In genomic region chr3L:18795056-18795841, dm6 we compare ENCODE assay signal across 1 fruit fly cellular context.
TF ChIP-seq lines count a peak whose summit lies in the region.

No protein-coding gene starts in this region.

TF ChIP-seq in whole organism, embryonic, 481 proteins besides CTCF, POLR2A, EP300 and RAD21 (continued from another document and continues in another):
- TF ChIP-seq E2f1 (GFP tag; IDR thresholded peaks at IDR 0.05; lab: Robert Waterston, UW) (no peak), Hsf (GFP tag; optimal IDR thresholded peaks at IDR 0.05; lab: Kevin White, UChicago) (no peak), hb (GFP tag; IDR thresholded peaks at IDR 0.05; lab: Robert Waterston, UW; ENCODE audit: partially characterized antibody) (no peak), CG2712 (tag; optimal IDR thresholded peaks at IDR 0.05; lab: Kevin White, UChicago) (peak; percentile 54), CG18764 (GFP tag; optimal IDR thresholded peaks at IDR 0.05; lab: Kevin White, UChicago) (no peak), HmgD (GFP tag; optimal IDR thresholded peaks at IDR 0.05; lab: Kevin White, UChicago) (no peak), ash1 (GFP tag; optimal IDR thresholded peaks at IDR 0.05; lab: Kevin White, UChicago) (no peak), CG1647 (GFP tag; optimal IDR thresholded peaks at IDR 0.05; lab: Kevin White, UChicago) (no peak), CG8359 (GFP tag; optimal IDR thresholded peaks at IDR 0.05; lab: Kevin White, UChicago; ENCODE audit: borderline replicate concordance) (no peak), oc (tag; optimal IDR thresholded peaks at IDR 0.05; lab: Kevin White, UChicago) (no peak), GATAe (GFP tag; conservative IDR thresholded peaks at IDR 0.05; lab: Robert Waterston, UW) (no peak), NK7.1 (GFP tag; optimal IDR thresholded peaks at IDR 0.05; lab: Kevin White, UChicago) (no peak), btn (GFP tag; optimal IDR thresholded peaks at IDR 0.05; lab: Kevin White, UChicago) (no peak), CG9876 (GFP tag; optimal IDR thresholded peaks at IDR 0.05; lab: Kevin White, UChicago) (no peak), jigr1 (GFP tag; IDR thresholded peaks at IDR 0.05; lab: Robert Waterston, UW) (no peak), pho (GFP tag; optimal IDR thresholded peaks at IDR 0.05; lab: Kevin White, UChicago) (no peak), CG8478 (optimal IDR thresholded peaks at IDR 0.05; lab: Kevin White, UChicago) (no peak), CG8944 (GFP tag; optimal IDR thresholded peaks at IDR 0.05; lab: Kevin White, UChicago) (no peak), CG4404 (GFP tag; IDR thresholded peaks at IDR 0.05; lab: Robert Waterston, UW) (no peak), Sox102F (GFP tag; optimal IDR thresholded peaks at IDR 0.05; lab: Kevin White, UChicago) (peak; percentile 45), CG10431 (GFP tag; optimal IDR thresholded peaks at IDR 0.05; lab: Kevin White, UChicago) (no peak), CG10654 (GFP tag; optimal IDR thresholded peaks at IDR 0.05; lab: Kevin White, UChicago) (no peak), CkIIα-i1 (GFP tag; IDR thresholded peaks at IDR 0.05; lab: Robert Waterston, UW) (no peak), CG5953 (GFP tag; IDR thresholded peaks at IDR 0.05; lab: Robert Waterston, UW) (no peak), CG12391 (tag; optimal IDR thresholded peaks at IDR 0.05; lab: Kevin White, UChicago) (peak; percentile 59), CG17802 (tag; optimal IDR thresholded peaks at IDR 0.05; lab: Kevin White, UChicago) (no peak), CG2678 (tag; optimal IDR thresholded peaks at IDR 0.05; lab: Kevin White, UChicago) (peak; percentile 58), Tbp (GFP tag; optimal IDR thresholded peaks at IDR 0.05; lab: Kevin White, UChicago) (no peak), CG10462 (GFP tag; optimal IDR thresholded peaks at IDR 0.05; lab: Kevin White, UChicago) (no peak), PHDP (tag; optimal IDR thresholded peaks at IDR 0.05; lab: Kevin White, UChicago) (no peak), CG15073 (GFP tag; optimal IDR thresholded peaks at IDR 0.05; lab: Kevin White, UChicago) (no peak), dm (GFP tag; optimal IDR thresholded peaks at IDR 0.05; lab: Kevin White, UChicago) (no peak), CG12942 (GFP tag; optimal IDR thresholded peaks at IDR 0.05; lab: Kevin White, UChicago) (no peak), luna (GFP tag; optimal IDR thresholded peaks at IDR 0.05; lab: Kevin White, UChicago) (no peak), CG3726 (GFP tag; IDR thresholded peaks at IDR 0.05; lab: Robert Waterston, UW) (no peak), CG4820 (GFP tag; optimal IDR thresholded peaks at IDR 0.05; lab: Kevin White, UChicago) (no peak), Opbp (GFP tag; IDR thresholded peaks at IDR 0.05; lab: Robert Waterston, UW; ENCODE audit: partially characterized antibody) (no peak), hbn (GFP tag; IDR thresholded peaks at IDR 0.05; lab: Robert Waterston, UW; ENCODE audit: partially characterized antibody) (no peak), Dll (GFP tag; IDR thresholded peaks at IDR 0.05; lab: Robert Waterston, UW; ENCODE audit: partially characterized antibody) (no peak), mld (GFP tag; IDR thresholded peaks at IDR 0.05; lab: Robert Waterston, UW; ENCODE audit: partially characterized antibody) (no peak), Spps (tag; optimal IDR thresholded peaks at IDR 0.05; lab: Kevin White, UChicago) (no peak), salm (tag; optimal IDR thresholded peaks at IDR 0.05; lab: Kevin White, UChicago) (peak; percentile 24), Kr (GFP tag; optimal IDR thresholded peaks at IDR 0.05; lab: Kevin White, UChicago) (no peak), stc (GFP tag; IDR thresholded peaks at IDR 0.05; lab: Robert Waterston, UW) (no peak), ken (GFP tag; IDR thresholded peaks at IDR 0.05; lab: Robert Waterston, UW) (no peak), otp (GFP tag; IDR thresholded peaks at IDR 0.05; lab: Robert Waterston, UW) (no peak), Awh (GFP tag; IDR thresholded peaks at IDR 0.05; lab: Robert Waterston, UW) (no peak), lbe (GFP tag; optimal IDR thresholded peaks at IDR 0.05; lab: Kevin White, UChicago) (no peak), CG12236 (GFP tag; optimal IDR thresholded peaks at IDR 0.05; lab: Kevin White, UChicago) (no peak), seq (GFP tag; IDR thresholded peaks at IDR 0.05; lab: Robert Waterston, UW) (no peak), CG11696 (GFP tag; IDR thresholded peaks at IDR 0.05; lab: Robert Waterston, UW) (no peak), wek (GFP tag; optimal IDR thresholded peaks at IDR 0.05; lab: Kevin White, UChicago) (no peak), Hr51 (GFP tag; optimal IDR thresholded peaks at IDR 0.05; lab: Kevin White, UChicago) (peak in 1 of 2 experiments; percentile 72), fru (optimal IDR thresholded peaks at IDR 0.05; lab: Kevin White, UChicago) (no peak), sd (tag; optimal IDR thresholded peaks at IDR 0.05; lab: Kevin White, UChicago) (no peak), pnt (GFP tag; optimal IDR thresholded peaks at IDR 0.05; lab: Kevin White, UChicago) (no peak), CG11560 (tag; IDR thresholded peaks at IDR 0.05; lab: Robert Waterston, UW) (no peak), ato (GFP tag; IDR thresholded peaks at IDR 0.05; lab: Robert Waterston, UW; ENCODE audit: partially characterized antibody) (no peak), Blimp-1 (GFP tag; optimal IDR thresholded peaks at IDR 0.05; lab: Kevin White, UChicago) (no peak), Atf-2 (GFP tag; optimal IDR thresholded peaks at IDR 0.05; lab: Kevin White, UChicago) (no peak), Sox100B (GFP tag; optimal IDR thresholded peaks at IDR 0.05; lab: Kevin White, UChicago) (peak; percentile 72), pb (GFP tag; optimal IDR thresholded peaks at IDR 0.05; lab: Kevin White, UChicago) (no peak), fd96Cb (tag; optimal IDR thresholded peaks at IDR 0.05; lab: Kevin White, UChicago) (peak; percentile 45), BEAF-32 (GFP tag; optimal IDR thresholded peaks at IDR 0.05; lab: Kevin White, UChicago) (no peak), vvl (GFP tag; IDR thresholded peaks at IDR 0.05; lab: Robert Waterston, UW) (peak; percentile 21; the same call in 1 of the 2 replicates), CG14965 (GFP tag; optimal IDR thresholded peaks at IDR 0.05; lab: Kevin White, UChicago; ENCODE audit: borderline replicate concordance) (no peak), dmrt99B (tag; optimal IDR thresholded peaks at IDR 0.05; lab: Kevin White, UChicago) (peak; percentile 71), Mes4 (GFP tag; optimal IDR thresholded peaks at IDR 0.05; lab: Kevin White, UChicago) (no peak), CG6813 (GFP tag; optimal IDR thresholded peaks at IDR 0.05; lab: Kevin White, UChicago) (no peak), sna (GFP tag; IDR thresholded peaks at IDR 0.05; lab: Robert Waterston, UW; ENCODE audit: partially characterized antibody) (no peak), mam (GFP tag; optimal IDR thresholded peaks at IDR 0.05; lab: Kevin White, UChicago) (no peak), sens-2 (GFP tag; IDR thresholded peaks at IDR 0.05; lab: Robert Waterston, UW) (no peak), D19B (GFP tag; optimal IDR thresholded peaks at IDR 0.05; lab: Kevin White, UChicago) (no peak), CG33213 (GFP tag; optimal IDR thresholded peaks at IDR 0.05; lab: Kevin White, UChicago) (no peak), slp2 (GFP tag; optimal IDR thresholded peaks at IDR 0.05; lab: Kevin White, UChicago) (no peak), CG1792 (GFP tag; optimal IDR thresholded peaks at IDR 0.05; lab: Kevin White, UChicago) (no peak), ewg (GFP tag; optimal IDR thresholded peaks at IDR 0.05; lab: Kevin White, UChicago) (peak; percentile 13), ATbp (GFP tag; optimal IDR thresholded peaks at IDR 0.05; lab: Kevin White, UChicago) (no peak), CG10565 (GFP tag; optimal IDR thresholded peaks at IDR 0.05; lab: Kevin White, UChicago) (no peak), Six4 (GFP tag; optimal IDR thresholded peaks at IDR 0.05; lab: Kevin White, UChicago) (no peak), CG3163 (GFP tag; optimal IDR thresholded peaks at IDR 0.05; lab: Kevin White, UChicago) (no peak), Dref (GFP tag; IDR thresholded peaks at IDR 0.05; lab: Robert Waterston, UW) (no peak), Drgx (GFP tag; IDR thresholded peaks at IDR 0.05; lab: Robert Waterston, UW) (no peak), Nf-YA (GFP tag; IDR thresholded peaks at IDR 0.05; lab: Robert Waterston, UW) (no peak), CG12219 (GFP tag; optimal IDR thresholded peaks at IDR 0.05; lab: Kevin White, UChicago) (no peak), tup (GFP tag; optimal IDR thresholded peaks at IDR 0.05; lab: Kevin White, UChicago) (no peak), Hmr (GFP tag; optimal IDR thresholded peaks at IDR 0.05; lab: Kevin White, UChicago) (no peak), cas (GFP tag; IDR thresholded peaks at IDR 0.05; lab: Robert Waterston, UW) (no peak), shn (GFP tag; optimal IDR thresholded peaks at IDR 0.05; lab: Kevin White, UChicago) (no peak), Chrac-16 (GFP tag; optimal IDR thresholded peaks at IDR 0.05; lab: Kevin White, UChicago) (no peak), CG43689 (GFP tag; IDR thresholded peaks at IDR 0.05; lab: Robert Waterston, UW) (no peak), ssp (GFP tag; IDR thresholded peaks at IDR 0.05; lab: Robert Waterston, UW) (no peak), Max (GFP tag; optimal IDR thresholded peaks at IDR 0.05; lab: Kevin White, UChicago) (no peak), wor (GFP tag; IDR thresholded peaks at IDR 0.05; lab: Robert Waterston, UW) (no peak), CG18476 (GFP tag; optimal IDR thresholded peaks at IDR 0.05; lab: Kevin White, UChicago) (no peak), gcm (GFP tag; optimal IDR thresholded peaks at IDR 0.05; lab: Kevin White, UChicago) (peak; percentile 24), onecut (GFP tag; IDR thresholded peaks at IDR 0.05; lab: Robert Waterston, UW) (no peak), CG3281 (GFP tag; optimal IDR thresholded peaks at IDR 0.05; lab: Kevin White, UChicago) (no peak), bigmax (GFP tag; optimal IDR thresholded peaks at IDR 0.05; lab: Kevin White, UChicago) (no peak), gem (tag; optimal IDR thresholded peaks at IDR 0.05; lab: Kevin White, UChicago) (peak; percentile 59), CG13624 (GFP tag; optimal IDR thresholded peaks at IDR 0.05; lab: Kevin White, UChicago) (no peak), CG8089 (GFP tag; optimal IDR thresholded peaks at IDR 0.05; lab: Kevin White, UChicago) (no peak), CG18262 (tag; optimal IDR thresholded peaks at IDR 0.05; lab: Kevin White, UChicago) (peak; percentile 69), CG18011 (GFP tag; optimal IDR thresholded peaks at IDR 0.05; lab: Kevin White, UChicago) (no peak), Sry-β (GFP tag; optimal IDR thresholded peaks at IDR 0.05; lab: Kevin White, UChicago) (no peak), CG7963 (GFP tag; IDR thresholded peaks at IDR 0.05; lab: Robert Waterston, UW; ENCODE audit: partially characterized antibody) (no peak), usp (GFP tag; optimal IDR thresholded peaks at IDR 0.05; lab: Kevin White, UChicago) (no peak), br (optimal IDR thresholded peaks at IDR 0.05; lab: Kevin White, UChicago) (no peak), TFAM (GFP tag; optimal IDR thresholded peaks at IDR 0.05; lab: Kevin White, UChicago) (no peak), CG14860 (GFP tag; IDR thresholded peaks at IDR 0.05; lab: Robert Waterston, UW; ENCODE audit: partially characterized antibody) (no peak), unc-4 (GFP tag; IDR thresholded peaks at IDR 0.05; lab: Robert Waterston, UW; ENCODE audit: partially characterized antibody) (no peak), CG6683 (GFP tag; optimal IDR thresholded peaks at IDR 0.05; lab: Kevin White, UChicago) (no peak), Ets97D (GFP tag; optimal IDR thresholded peaks at IDR 0.05; lab: Kevin White, UChicago) (no peak), Lpt (GFP tag; optimal IDR thresholded peaks at IDR 0.05; lab: Kevin White, UChicago) (no peak), corto (GFP tag; optimal IDR thresholded peaks at IDR 0.05; lab: Kevin White, UChicago) (no peak), CG3847 (GFP tag; IDR thresholded peaks at IDR 0.05; lab: Robert Waterston, UW) (no peak), CG1602 (GFP tag; optimal IDR thresholded peaks at IDR 0.05; lab: Kevin White, UChicago) (peak; percentile 4), CrebB (tag; optimal IDR thresholded peaks at IDR 0.05; lab: Kevin White, UChicago) (no peak), Taf1 (GFP tag; IDR thresholded peaks at IDR 0.05; lab: Robert Waterston, UW) (no peak), CG34224 (GFP tag; IDR thresholded peaks at IDR 0.05; lab: Robert Waterston, UW; ENCODE audit: partially characterized antibody) (no peak), CG32767 (GFP tag; IDR thresholded peaks at IDR 0.05; lab: Robert Waterston, UW) (no peak), CG7357 (GFP tag; IDR thresholded peaks at IDR 0.05; lab: Robert Waterston, UW) (no peak), schlank (tag; optimal IDR thresholded peaks at IDR 0.05; lab: Kevin White, UChicago) (no peak), trh (GFP tag; optimal IDR thresholded peaks at IDR 0.05; lab: Kevin White, UChicago) (no peak), CG30431 (GFP tag; optimal IDR thresholded peaks at IDR 0.05; lab: Kevin White, UChicago) (no peak), her (GFP tag; optimal IDR thresholded peaks at IDR 0.05; lab: Kevin White, UChicago) (no peak), CG4707 (GFP tag; optimal IDR thresholded peaks at IDR 0.05; lab: Kevin White, UChicago) (no peak), Scr (GFP tag; IDR thresholded peaks at IDR 0.05; lab: Robert Waterston, UW; ENCODE audit: partially characterized antibody) (no peak), Jarid2 (GFP tag; optimal IDR thresholded peaks at IDR 0.05; lab: Kevin White, UChicago) (no peak), prd (optimal IDR thresholded peaks at IDR 0.05; lab: Kevin White, UChicago) (no peak), prd (GFP tag; IDR thresholded peaks at IDR 0.05; lab: Robert Waterston, UW) (no peak), ab (GFP tag; optimal IDR thresholded peaks at IDR 0.05; lab: Kevin White, UChicago) (no peak), Sin3A (optimal IDR thresholded peaks at IDR 0.05; lab: Kevin White, UChicago) (no peak), Bgb (GFP tag; IDR thresholded peaks at IDR 0.05; lab: Robert Waterston, UW; ENCODE audit: partially characterized antibody) (no peak), Ssrp (tag; optimal IDR thresholded peaks at IDR 0.05; lab: Kevin White, UChicago) (peak; percentile 29), knrl (GFP tag; IDR thresholded peaks at IDR 0.05; lab: Robert Waterston, UW; ENCODE audit: partially characterized antibody) (no peak), CG7786 (GFP tag; optimal IDR thresholded peaks at IDR 0.05; lab: Kevin White, UChicago) (no peak), en (GFP tag; optimal IDR thresholded peaks at IDR 0.05; lab: Kevin White, UChicago) (no peak), CG1529 (GFP tag; optimal IDR thresholded peaks at IDR 0.05; lab: Kevin White, UChicago) (peak; percentile 15)
